Fruit fly (Drosophila melanogaster) whole organism, wandering third instar larva: ENCODE results near the gene CG6168.

Source experiments
- Abd-B ChIP-seq: fragments of >200 bp; optimal IDR thresholded peaks from 2 replicates; lab custom pipeline; 2017; ENCODE audit warnings: missing biosample characterization, missing genetic modification characterization
- CG32264 ChIP-seq: fragments of 200-800 bp; sonication (Bioruptor generic); optimal IDR thresholded peaks from 2 replicates; lab custom pipeline; 2016; ENCODE audit warnings: missing biosample characterization, missing genetic modification characterization
- CrebA ChIP-seq: fragments of 200-800 bp; sonication (Bioruptor generic); optimal IDR thresholded peaks from 2 replicates; lab custom pipeline; 2016; ENCODE audit warnings: missing biosample characterization, mild to moderate bottlenecking, missing genetic modification characterization, borderline replicate concordance
- Dfd ChIP-seq: fragments of >200 bp; optimal IDR thresholded peaks from 2 replicates; lab custom pipeline; 2017; ENCODE audit warnings: missing biosample characterization, missing genetic modification characterization
- Dif ChIP-seq: fragments of 200-275, 200-300 bp; sonication (Bioruptor generic); optimal IDR thresholded peaks from 2 replicates; lab custom pipeline; 2018; ENCODE audit warnings: missing biosample characterization, missing genetic modification characterization; ENCODE audit not compliant: partially characterized antibody
- GATAd ChIP-seq: sonication (Bioruptor generic); optimal IDR thresholded peaks from 2 replicates; lab custom pipeline; 2016; ENCODE audit warnings: missing biosample characterization, missing genetic modification characterization
- Hr78 ChIP-seq: fragments of >200 bp; optimal IDR thresholded peaks from 2 replicates; lab custom pipeline; 2017; ENCODE audit warnings: missing biosample characterization, missing genetic modification characterization
- Hr83 ChIP-seq: fragments of 200-300 bp; sonication (Bioruptor generic); optimal IDR thresholded peaks from 2 replicates; lab custom pipeline; 2016; ENCODE audit warnings: missing biosample characterization, mild to moderate bottlenecking, missing genetic modification characterization, moderate library complexity; ENCODE audit not compliant: poor library complexity, severe bottlenecking
- Jra ChIP-seq: sonication (Bioruptor generic); optimal IDR thresholded peaks from 2 replicates; lab custom pipeline; 2016; ENCODE audit warnings: missing biosample characterization, missing genetic modification characterization
- Mio ChIP-seq: sonication (Bioruptor generic); optimal IDR thresholded peaks from 2 replicates; lab custom pipeline; 2016; ENCODE audit warnings: missing biosample characterization, missing genetic modification characterization
- Myc ChIP-seq: fragments of >200 bp; optimal IDR thresholded peaks from 2 replicates; lab custom pipeline; 2017
- N ChIP-seq: fragments of >200 bp; optimal IDR thresholded peaks from 2 replicates; lab custom pipeline; 2018; ENCODE audit warnings: missing biosample characterization, missing external identifiers, missing genetic modification characterization
- OdsH ChIP-seq: fragments of 200-800 bp; sonication (Bioruptor generic); optimal IDR thresholded peaks from 2 replicates; lab custom pipeline; 2016; ENCODE audit warnings: missing biosample characterization, mild to moderate bottlenecking, missing genetic modification characterization
- Rel ChIP-seq, 2 experiments: fragments of 200-800 bp; sonication (Bioruptor generic) in 1 of 2; optimal IDR thresholded peaks; 2 replicates in 1 of 2; 3 replicates in 1 of 2; lab custom pipeline; 2016 to 2019; ENCODE audit warnings: mild to moderate bottlenecking in 2 of 2, missing biosample characterization in 2 of 2, missing genetic modification characterization in 2 of 2, moderate library complexity in 1 of 2
- Vsx2 ChIP-seq: fragments of 200-300, 225-300 bp; sonication (Bioruptor generic); optimal IDR thresholded peaks from 2 replicates; lab custom pipeline; 2018; ENCODE audit warnings: missing biosample characterization, missing genetic modification characterization; ENCODE audit not compliant: partially characterized antibody
- br ChIP-seq: fragments of 200-800 bp; sonication (Bioruptor generic); optimal IDR thresholded peaks from 2 replicates; lab custom pipeline; 2016; ENCODE audit warnings: missing biosample characterization, missing genetic modification characterization
- dl ChIP-seq, 2 experiments: fragments of 175-275, 200-275 bp in 1 of 2; fragments of 200-275 bp in 1 of 2; sonication (Bioruptor generic); optimal IDR thresholded peaks; lab custom pipeline; 2018; ENCODE audit warnings: mild to moderate bottlenecking in 2 of 2, missing biosample characterization in 2 of 2, missing genetic modification characterization in 2 of 2, moderate library complexity in 2 of 2; ENCODE audit not compliant: partially characterized antibody in 2 of 2, insufficient read depth in 1 of 2
- dmrt93B ChIP-seq: fragments of 200-800 bp; sonication (Bioruptor generic); optimal IDR thresholded peaks from 2 replicates; lab custom pipeline; 2018; ENCODE audit warnings: missing biosample characterization, mild to moderate bottlenecking, missing genetic modification characterization
- dsf ChIP-seq: sonication (Bioruptor generic); optimal IDR thresholded peaks from 2 replicates; lab custom pipeline; 2016; ENCODE audit warnings: missing biosample characterization, missing genetic modification characterization, borderline replicate concordance
- ey ChIP-seq: fragments of 200-800 bp; sonication (Bioruptor generic); optimal IDR thresholded peaks from 2 replicates; lab custom pipeline; 2016; ENCODE audit warnings: missing biosample characterization, missing genetic modification characterization
- foxo ChIP-seq, 2 experiments: fragments of 200-800 bp; sonication (Bioruptor generic); optimal IDR thresholded peaks; 2 replicates in 1 of 2; 3 replicates in 1 of 2; lab custom pipeline; 2016 to 2017; ENCODE audit warnings: missing biosample characterization in 2 of 2, missing genetic modification characterization in 2 of 2
- fru ChIP-seq: fragments of 200-800 bp; sonication (Bioruptor generic); optimal IDR thresholded peaks from 3 replicates; lab custom pipeline; 2016; ENCODE audit warnings: missing biosample characterization, mild to moderate bottlenecking, missing genetic modification characterization
- h ChIP-seq: fragments of 200-800 bp; sonication (Bioruptor generic); optimal IDR thresholded peaks from 3 replicates; lab custom pipeline; 2016; ENCODE audit warnings: missing biosample characterization, mild to moderate bottlenecking, missing genetic modification characterization
- jim ChIP-seq: fragments of 175-275, 200-325 bp; sonication (Bioruptor generic); optimal IDR thresholded peaks from 2 replicates; lab custom pipeline; 2016; ENCODE audit warnings: missing biosample characterization, mild to moderate bottlenecking, missing genetic modification characterization
- pan ChIP-seq: fragments of >200 bp; optimal IDR thresholded peaks from 2 replicates; lab custom pipeline; 2017
- psq ChIP-seq: fragments of 200-800 bp; sonication (Bioruptor generic); optimal IDR thresholded peaks from 3 replicates; lab custom pipeline; 2017; ENCODE audit warnings: missing biosample characterization, mild to moderate bottlenecking, missing genetic modification characterization, moderate library complexity
- rgr ChIP-seq: fragments of 200-800 bp; sonication (Bioruptor generic); optimal IDR thresholded peaks from 3 replicates; lab custom pipeline; 2016; ENCODE audit warnings: missing biosample characterization, mild to moderate bottlenecking, missing genetic modification characterization
- sv ChIP-seq: fragments of 200-800 bp; sonication (Bioruptor generic); optimal IDR thresholded peaks from 3 replicates; lab custom pipeline; 2016; ENCODE audit warnings: missing biosample characterization, missing genetic modification characterization
- tai ChIP-seq: sonication (Bioruptor generic); optimal IDR thresholded peaks from 2 replicates; lab custom pipeline; 2016; ENCODE audit warnings: missing biosample characterization, missing genetic modification characterization
- usp ChIP-seq: fragments of >200 bp; optimal IDR thresholded peaks from 2 replicates; lab custom pipeline; 2017; ENCODE audit warnings: missing biosample characterization, missing genetic modification characterization
- woc ChIP-seq: sonication (Bioruptor generic); optimal IDR thresholded peaks from 2 replicates; lab custom pipeline; 2016; ENCODE audit warnings: missing biosample characterization, mild to moderate bottlenecking, missing genetic modification characterization

The CG6168 gene

dm6 chr3L:11289130-11289716, 32.3 kb downstream of the CG6168 start:
- TF ChIP-seq sv, result no peak
- peak; percentile 94 for TF ChIP-seq Dfd (GFP tag; lab: Kevin White, UChicago)
- TF ChIP-seq CG32264, result no peak

- no peak for TF ChIP-seq usp (GFP tag; lab: Kevin White, UChicago)
- no peak for TF ChIP-seq dmrt93B
- no peak for TF ChIP-seq Abd-B (GFP tag; lab: Kevin White, UChicago)
- TF ChIP-seq tai (GFP tag; lab: Kevin White, UChicago), result peak; percentile 11
These were observed 33.5 kb downstream of the CG6168 start for dm6 chr3L:11287977-11288376.

- no peak for TF ChIP-seq tai (GFP tag; lab: Kevin White, UChicago)
- TF ChIP-seq ey (GFP tag; lab: Kevin White, UChicago), result no peak
- TF ChIP-seq h (GFP tag; lab: Kevin White, UChicago), result no peak
- no peak for TF ChIP-seq fru
- no peak for TF ChIP-seq GATAd
- TF ChIP-seq CrebA (GFP tag; lab: Kevin White, UChicago), result no peak
- TF ChIP-seq OdsH (GFP tag; lab: Kevin White, UChicago), result no peak
- no peak for TF ChIP-seq br
- TF ChIP-seq Vsx2, result no peak
- TF ChIP-seq dmrt93B, result no peak
- TF ChIP-seq jim (GFP tag; lab: Kevin White, UChicago), result no peak
These were observed 34.9 kb downstream of the CG6168 start for dm6 chr3L:11286603-11287011.

- TF ChIP-seq rgr (GFP tag; lab: Kevin White, UChicago), result no peak
- no peak for TF ChIP-seq Dif (GFP tag; lab: Kevin White, UChicago)
- TF ChIP-seq Dfd (GFP tag; lab: Kevin White, UChicago), result no peak
- no peak for TF ChIP-seq OdsH (GFP tag; lab: Kevin White, UChicago)
- TF ChIP-seq dmrt93B, result no peak
- no peak for TF ChIP-seq pan (lab: Kevin White, UChicago)
- TF ChIP-seq jim (GFP tag; lab: Kevin White, UChicago), result no peak
- no peak for TF ChIP-seq Hr78 (GFP tag; lab: Kevin White, UChicago)
- TF ChIP-seq ey (GFP tag; lab: Kevin White, UChicago), result no peak
- TF ChIP-seq Jra (GFP tag; lab: Kevin White, UChicago), result no peak
These were observed 35.8 kb downstream of the CG6168 start for dm6 chr3L:11285572-11286276.

dm6 chr3L:11285066-11285465, 36.5 kb downstream of the CG6168 start:
- TF ChIP-seq dsf (GFP tag; lab: Kevin White, UChicago), result no peak
- no peak for TF ChIP-seq Mio (GFP tag; lab: Kevin White, UChicago)
- TF ChIP-seq foxo (GFP tag; optimal IDR thresholded peaks at IDR 0.05; lab: Kevin White, UChicago), result no peak
- TF ChIP-seq h (GFP tag; lab: Kevin White, UChicago), result no peak
- TF ChIP-seq OdsH (GFP tag; lab: Kevin White, UChicago), result no peak
- TF ChIP-seq Dfd (GFP tag; lab: Kevin White, UChicago), result no peak

- TF ChIP-seq jim (GFP tag; lab: Kevin White, UChicago) (no peak), psq (no peak), Vsx2 (no peak), GATAd (no peak), Hr78 (GFP tag; lab: Kevin White, UChicago) (no peak), woc (GFP tag; lab: Kevin White, UChicago) (no peak), OdsH (GFP tag; lab: Kevin White, UChicago) (no peak), Mio (GFP tag; lab: Kevin White, UChicago) (no peak), sv (no peak), N (no peak), dmrt93B (no peak), CrebA (GFP tag; lab: Kevin White, UChicago) (no peak), Dif (GFP tag; lab: Kevin White, UChicago) (no peak), Hr83 (GFP tag; lab: Kevin White, UChicago) (no peak), dl (GFP tag; optimal IDR thresholded peaks at IDR 0.05; lab: Kevin White, UChicago; ENCODE audit: insufficient read depth in 1 of 2, partially characterized antibody in 2 of 2) (no peak), Myc (lab: Kevin White, UChicago) (no peak), h (GFP tag; lab: Kevin White, UChicago) (no peak), tai (GFP tag; lab: Kevin White, UChicago) (no peak), usp (GFP tag; lab: Kevin White, UChicago) (no peak), Rel (GFP tag; optimal IDR thresholded peaks at IDR 0.05; lab: Kevin White, UChicago) (no peak), Rel (tag; optimal IDR thresholded peaks at IDR 0.05; lab: Kevin White, UChicago) (no peak)
These were observed 37.2 kb downstream of the CG6168 start for dm6 chr3L:11284091-11285023.
